Fruit fly (Drosophila melanogaster) S2 (cell line): ENCODE results near the gene RhoGAP68F.

ENCODE experiments used
- CG8478 ChIP-seq: fragments of >200 bp; optimal IDR thresholded peaks from 2 replicates; lab custom pipeline; 2018
- CTCF ChIP-seq, 2 experiments: fragments of >200 bp; optimal IDR thresholded peaks; 2 replicates each; lab custom pipeline; 2018

DNA sequence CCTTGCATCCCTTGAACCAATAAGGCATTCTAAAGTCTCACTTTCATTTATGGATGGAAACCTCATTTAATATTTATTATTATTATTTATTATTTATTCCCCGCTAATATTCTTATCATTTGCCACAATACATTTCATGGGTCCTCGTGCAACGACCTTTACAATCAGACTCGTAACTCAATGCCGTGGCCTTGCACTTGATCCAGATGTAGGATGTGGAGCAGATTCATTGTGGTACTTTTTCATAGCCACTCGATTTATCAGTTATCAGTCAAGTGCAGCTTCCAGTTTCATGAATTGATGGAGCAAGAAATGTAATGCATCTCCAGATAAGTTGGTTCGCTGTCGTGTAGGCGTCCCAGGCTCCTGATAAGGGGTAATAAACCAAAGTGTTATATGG lies 46.7 kb downstream of the RhoGAP68F start:
- TF ChIP-seq CG8478 (lab: Kevin White, UChicago), result no peak
- TF ChIP-seq CTCF (optimal IDR thresholded peaks at IDR 0.05; lab: Kevin White, UChicago), result no peak
